Fruit fly (Drosophila melanogaster): ENCODE data around the gene GATAd.

The GATAd gene

DNA sequence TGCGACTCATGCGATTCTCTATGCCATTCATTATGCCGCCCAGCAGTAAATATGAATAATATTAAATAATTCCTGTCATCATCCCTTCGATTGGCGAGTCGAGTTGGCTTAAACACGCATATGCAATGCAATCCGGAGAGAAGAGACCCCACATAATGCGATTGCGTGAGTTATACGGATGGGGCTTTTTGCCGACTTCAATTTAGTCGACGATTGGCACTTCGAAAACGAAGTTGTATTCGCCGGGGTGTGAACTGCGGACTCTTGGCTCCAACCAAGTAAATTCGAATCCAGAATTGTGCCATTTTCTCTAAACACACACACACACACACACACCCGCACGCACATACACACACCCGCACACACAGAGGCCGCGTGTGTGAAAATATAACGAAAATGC, 42.7 kb downstream of the GATAd start:
- TF ChIP-seq Deaf1 (tag; optimal IDR thresholded peaks at IDR 0.05), result peak; percentile 83
- no peak for TF ChIP-seq sens (GFP tag)
- TF ChIP-seq Dfd (GFP tag; optimal IDR thresholded peaks at IDR 0.05), result peak in 1 of 2 experiments; percentile 8
- TF ChIP-seq Pdp1 (GFP tag; optimal IDR thresholded peaks at IDR 0.05), result peak in 1 of 2 experiments; percentile 40
- no peak for TF ChIP-seq Trl (optimal IDR thresholded peaks at IDR 0.05)
- peak; percentile 1 for TF ChIP-seq Trl (GFP tag; optimal IDR thresholded peaks at IDR 0.05)
- no peak for TF ChIP-seq CG9932 (GFP tag; IDR thresholded peaks at IDR 0.05)
- peak; percentile 65 for TF ChIP-seq cg (GFP tag; optimal IDR thresholded peaks at IDR 0.05)
- TF ChIP-seq grn (GFP tag; optimal IDR thresholded peaks at IDR 0.05), result no peak
- peak; percentile 90 for TF ChIP-seq ewg (GFP tag; optimal IDR thresholded peaks at IDR 0.05)
- TF ChIP-seq NC2α (GFP tag; optimal IDR thresholded peaks at IDR 0.05), result no peak
- no peak for TF ChIP-seq Side (GFP tag; optimal IDR thresholded peaks at IDR 0.05)
- TF ChIP-seq Bteb2 (GFP tag; optimal IDR thresholded peaks at IDR 0.05), result no peak
- TF ChIP-seq da (GFP tag; optimal IDR thresholded peaks at IDR 0.05), result no peak
- TF ChIP-seq HmgZ (tag; optimal IDR thresholded peaks at IDR 0.05), result no peak

DNA sequence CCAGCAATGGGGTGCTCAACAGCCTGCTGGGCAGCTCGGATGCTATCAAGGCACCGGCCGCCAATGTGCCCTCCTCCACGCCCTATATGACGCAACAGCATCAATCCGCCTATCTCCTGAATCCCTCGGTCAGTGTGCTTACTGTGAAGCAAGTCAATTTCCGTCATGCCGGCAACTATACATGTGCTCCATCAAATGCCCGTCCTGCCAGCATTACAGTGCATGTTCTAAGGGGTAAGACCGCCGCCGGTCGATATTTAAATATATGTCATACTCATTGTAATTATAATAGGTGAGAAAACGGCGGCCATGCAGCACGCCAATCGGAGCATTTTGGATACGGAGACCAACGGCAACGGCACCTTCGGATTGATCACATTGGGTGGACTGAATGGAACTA, 45.1 kb downstream of the GATAd start:
- no peak for TF ChIP-seq Opbp (GFP tag; IDR thresholded peaks at IDR 0.05; ENCODE audit: partially characterized antibody)
- TF ChIP-seq Adf1 (GFP tag; IDR thresholded peaks at IDR 0.05), result no peak
- peak; percentile 88 for TF ChIP-seq Ets65A (GFP tag)
- no peak for TF ChIP-seq sob (GFP tag; IDR thresholded peaks at IDR 0.05)
- peak; percentile 63 for TF ChIP-seq Med (GFP tag)
- TF ChIP-seq CG11085 (GFP tag; IDR thresholded peaks at IDR 0.05), result no peak
- TF ChIP-seq CG6854 (GFP tag; optimal IDR thresholded peaks at IDR 0.05), result no peak
- no peak for TF ChIP-seq pan (optimal IDR thresholded peaks at IDR 0.05)
- peak in 1 of 2 experiments; percentile 17 for TF ChIP-seq pan (GFP tag; optimal IDR thresholded peaks at IDR 0.05 in 1 of 2, IDR thresholded peaks at IDR 0.05 in 1 of 2)
- no peak for TF ChIP-seq CG30431 (GFP tag; optimal IDR thresholded peaks at IDR 0.05)
- no peak for TF ChIP-seq Hr51 (GFP tag; optimal IDR thresholded peaks at IDR 0.05)
- TF ChIP-seq D (optimal IDR thresholded peaks at IDR 0.05), result no peak
- no peak for TF ChIP-seq D (GFP tag; optimal IDR thresholded peaks at IDR 0.05)

DNA sequence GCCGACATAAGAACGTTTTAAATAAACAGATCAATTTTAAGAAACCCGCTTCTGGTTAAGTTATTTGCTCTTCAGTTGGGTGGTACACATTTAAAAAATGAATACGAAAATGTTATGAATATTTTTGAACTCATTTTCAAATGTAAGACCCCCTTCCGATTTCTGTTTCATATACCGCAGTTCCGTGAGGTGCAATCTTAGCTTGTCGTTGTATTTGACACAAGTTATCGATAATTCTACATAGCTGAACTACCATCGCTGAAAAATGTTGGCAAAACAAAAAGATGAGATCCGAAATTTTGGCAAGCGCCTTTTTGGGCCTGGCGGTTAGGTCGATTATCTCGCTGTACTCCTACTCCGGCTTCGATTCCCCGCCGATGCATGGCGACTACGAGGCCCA, 46.3 kb downstream of the GATAd start, which contains the start of gene gny:
Gene gny, plus strand, starts transcription at position 239 of the 400 bp plus-strand sequence.
- TF ChIP-seq Drgx (GFP tag; IDR thresholded peaks at IDR 0.05) (no peak), mam (GFP tag; optimal IDR thresholded peaks at IDR 0.05) (no peak), CG12659 (GFP tag; optimal IDR thresholded peaks at IDR 0.05) (no peak), ATbp (GFP tag; optimal IDR thresholded peaks at IDR 0.05) (no peak), CG7987 (GFP tag; optimal IDR thresholded peaks at IDR 0.05) (no peak), CG2712 (tag; optimal IDR thresholded peaks at IDR 0.05) (no peak), cg (GFP tag; optimal IDR thresholded peaks at IDR 0.05) (no peak), psq (GFP tag; optimal IDR thresholded peaks at IDR 0.05) (no peak), CG10431 (GFP tag; optimal IDR thresholded peaks at IDR 0.05) (no peak), vnd (GFP tag; IDR thresholded peaks at IDR 0.05; ENCODE audit: partially characterized antibody) (no peak), NFAT (GFP tag; IDR thresholded peaks at IDR 0.05) (no peak), CG7786 (GFP tag; optimal IDR thresholded peaks at IDR 0.05) (no peak), stwl (tag; optimal IDR thresholded peaks at IDR 0.05) (peak; percentile 42), CG33557 (GFP tag; optimal IDR thresholded peaks at IDR 0.05) (no peak), CG31224 (GFP tag; IDR thresholded peaks at IDR 0.05) (no peak), CG8924 (tag; optimal IDR thresholded peaks at IDR 0.05) (no peak), CG10209 (GFP tag; optimal IDR thresholded peaks at IDR 0.05) (no peak), wdn (GFP tag; IDR thresholded peaks at IDR 0.05) (no peak), Scr (GFP tag; IDR thresholded peaks at IDR 0.05; ENCODE audit: partially characterized antibody) (peak; percentile 29), nau (GFP tag; optimal IDR thresholded peaks at IDR 0.05) (no peak), hbn (GFP tag; IDR thresholded peaks at IDR 0.05; ENCODE audit: partially characterized antibody) (no peak), Ssrp (tag; optimal IDR thresholded peaks at IDR 0.05) (no peak), kah (GFP tag; optimal IDR thresholded peaks at IDR 0.05) (no peak), slou (GFP tag; optimal IDR thresholded peaks at IDR 0.05) (no peak), Gug (GFP tag; IDR thresholded peaks at IDR 0.05) (no peak)

Data from whole organism, embryonic.